Worm (Caenorhabditis elegans): ENCODE results near the gene imp-2.

DNA sequence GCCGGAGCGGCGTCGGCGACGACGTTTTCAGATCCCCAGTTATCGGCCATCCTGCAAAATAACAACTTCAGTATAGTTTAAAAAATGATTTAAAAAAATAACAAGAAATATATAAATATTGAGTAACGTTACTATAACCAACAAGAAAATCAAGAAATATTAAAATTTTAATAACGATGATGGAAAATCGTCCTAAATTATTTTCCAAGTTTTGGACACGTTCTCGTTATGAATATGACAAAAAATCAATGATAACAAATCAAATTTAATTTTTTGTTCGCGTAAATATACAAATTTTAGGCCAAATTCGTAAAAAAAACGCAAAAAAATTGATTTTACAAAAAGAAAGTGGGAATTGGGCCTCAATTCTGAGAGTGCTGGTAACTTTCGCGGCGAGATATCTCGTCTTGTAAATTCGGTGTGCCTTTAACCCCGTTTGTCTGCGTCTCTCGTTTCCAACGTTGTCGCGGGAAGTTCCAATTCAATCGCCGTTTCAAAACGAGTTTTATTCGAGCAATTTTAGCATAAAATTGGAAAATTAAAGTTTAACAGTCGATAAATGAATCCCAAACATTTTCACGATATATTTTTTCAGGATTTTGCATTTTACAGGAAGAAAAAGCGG is 7.6 kb downstream of the imp-2 start, which contains the start of gene rps-5:
- TF ChIP-seq tab-1 (GFP tag; IDR thresholded peaks at IDR 0.05) (no peak), ztf-29 (GFP tag; IDR thresholded peaks at IDR 0.05) (no peak), klf-2 (GFP tag; conservative IDR thresholded peaks at IDR 0.05) (no peak)
